Worm (Caenorhabditis elegans) whole organism, mixed stage, embryonic: Measurements from ENCODE around the gene C45B11.9.

Source experiments
- M03D4.4 ChIP-seq: sonication (generic microtip); optimal IDR thresholded peaks from 2 replicates; lab custom pipeline; 2017; ENCODE audit warnings: mild to moderate bottlenecking, missing genetic modification characterization, missing compliant biosample characterization
- bed-3 ChIP-seq: fragments of 200-800 bp; sonication (Bioruptor generic); optimal IDR thresholded peaks from 3 replicates; lab custom pipeline; 2018; ENCODE audit warnings: mild to moderate bottlenecking, missing genetic modification characterization, moderate library complexity, missing compliant biosample characterization
- blmp-1 ChIP-seq: fragments of 150-350 bp; optimal IDR thresholded peaks from 2 replicates; lab custom pipeline; 2014; ENCODE audit warnings: missing biosample characterization, missing genetic modification characterization
- ceh-39 ChIP-seq: fragments of 150-350 bp; optimal IDR thresholded peaks from 2 replicates; lab custom pipeline; 2014; ENCODE audit warnings: missing biosample characterization, missing genetic modification characterization
- ceh-83 ChIP-seq: fragments of 200-800 bp; sonication (Bioruptor generic); optimal IDR thresholded peaks from 2 replicates; lab custom pipeline; 2018; ENCODE audit warnings: mild to moderate bottlenecking, missing genetic modification characterization, missing compliant biosample characterization
- ces-1 ChIP-seq: fragments of 150-350 bp; optimal IDR thresholded peaks from 2 replicates; lab custom pipeline; 2014; ENCODE audit warnings: missing biosample characterization, missing genetic modification reagents, missing genetic modification characterization
- drap-1 ChIP-seq: fragments of 200-800 bp; sonication (Bioruptor generic); optimal IDR thresholded peaks from 3 replicates; lab custom pipeline; 2018; ENCODE audit warnings: mild to moderate bottlenecking, missing genetic modification characterization, missing compliant biosample characterization
- elt-1 ChIP-seq: sonication (generic microtip); optimal IDR thresholded peaks from 2 replicates; lab custom pipeline; 2017; ENCODE audit warnings: missing genetic modification characterization, mild to moderate bottlenecking, missing compliant biosample characterization, antibody characterized with exemption, moderate library complexity, borderline replicate concordance; ENCODE audit not compliant: insufficient read depth
- elt-3 ChIP-seq: fragments of 150-350 bp; optimal IDR thresholded peaks from 2 replicates; lab custom pipeline; 2014; ENCODE audit warnings: missing biosample characterization, missing genetic modification characterization
- flh-1 ChIP-seq: fragments of 200-800 bp; sonication (Bioruptor generic); optimal IDR thresholded peaks from 2 replicates; lab custom pipeline; 2018; ENCODE audit warnings: mild to moderate bottlenecking, missing genetic modification characterization, moderate library complexity, missing compliant biosample characterization
- ham-2 ChIP-seq: fragments of 200-800 bp; sonication (Bioruptor generic); optimal IDR thresholded peaks from 2 replicates; lab custom pipeline; 2018; ENCODE audit warnings: mild to moderate bottlenecking, missing genetic modification characterization, missing compliant biosample characterization
- hlh-1 ChIP-seq: fragments of 150-350 bp; optimal IDR thresholded peaks from 2 replicates; lab custom pipeline; 2014; ENCODE audit warnings: missing biosample characterization, missing genetic modification reagents, missing genetic modification characterization
- lin-13 ChIP-seq: fragments of 150-350 bp; optimal IDR thresholded peaks from 2 replicates; lab custom pipeline; 2014; ENCODE audit warnings: missing biosample characterization, missing genetic modification characterization
- lin-32 ChIP-seq: fragments of 200-800 bp; sonication (Bioruptor generic); optimal IDR thresholded peaks from 2 replicates; lab custom pipeline; 2018; ENCODE audit warnings: mild to moderate bottlenecking, missing genetic modification characterization, missing compliant biosample characterization
- lsy-2 ChIP-seq: fragments of 150-350 bp; optimal IDR thresholded peaks from 2 replicates; lab custom pipeline; 2014; ENCODE audit warnings: missing biosample characterization, missing genetic modification characterization
- mab-5 ChIP-seq: fragments of 150-350 bp; optimal IDR thresholded peaks from 2 replicates; lab custom pipeline; 2014; ENCODE audit warnings: missing biosample characterization, missing genetic modification characterization
- mls-2 ChIP-seq: sonication (generic microtip); optimal IDR thresholded peaks from 2 replicates; lab custom pipeline; 2016; ENCODE audit warnings: mild to moderate bottlenecking, missing genetic modification characterization, moderate library complexity, missing compliant biosample characterization
- nhr-2 ChIP-seq: fragments of 150-350 bp; optimal IDR thresholded peaks from 2 replicates; lab custom pipeline; 2014; ENCODE audit warnings: missing biosample characterization, missing genetic modification characterization
- nhr-28 ChIP-seq: fragments of 150-350 bp; optimal IDR thresholded peaks from 2 replicates; lab custom pipeline; 2014; ENCODE audit warnings: missing biosample characterization, missing genetic modification characterization
- nhr-76 ChIP-seq: sonication (generic microtip); optimal IDR thresholded peaks from 2 replicates; lab custom pipeline; 2017; ENCODE audit warnings: missing biosample characterization, missing genetic modification characterization
- pha-4 ChIP-seq: fragments of 150-350 bp; optimal IDR thresholded peaks from 2 replicates; lab custom pipeline; 2018; ENCODE audit warnings: missing biosample characterization, missing genetic modification reagents, missing genetic modification characterization
- sem-2 ChIP-seq: fragments of 200-800 bp; sonication (Bioruptor generic); optimal IDR thresholded peaks from 2 replicates; lab custom pipeline; 2018; ENCODE audit warnings: mild to moderate bottlenecking, missing genetic modification characterization, missing compliant biosample characterization
- snpc-4 ChIP-seq: fragments of 150-350 bp; optimal IDR thresholded peaks from 2 replicates; lab custom pipeline; 2014; ENCODE audit warnings: missing biosample characterization, missing genetic modification characterization
- sptf-1 ChIP-seq: sonication (generic microtip); optimal IDR thresholded peaks from 2 replicates; lab custom pipeline; 2017; ENCODE audit warnings: mild to moderate bottlenecking, missing genetic modification characterization, moderate library complexity, missing compliant biosample characterization
- tbx-8 ChIP-seq: fragments of 200-800 bp; sonication (Bioruptor generic); optimal IDR thresholded peaks from 2 replicates; lab custom pipeline; 2018; ENCODE audit warnings: mild to moderate bottlenecking, missing genetic modification characterization, moderate library complexity, missing compliant biosample characterization
- unc-120 ChIP-seq: sonication (generic microtip); optimal IDR thresholded peaks from 2 replicates; lab custom pipeline; 2017; ENCODE audit warnings: missing genetic modification characterization, missing compliant biosample characterization; ENCODE audit not compliant: poor library complexity, severe bottlenecking
- unc-39 ChIP-seq: fragments of 150-350 bp; optimal IDR thresholded peaks from 2 replicates; lab custom pipeline; 2014; ENCODE audit warnings: missing biosample characterization, missing genetic modification characterization
- unc-62 ChIP-seq: fragments of 150-350 bp; optimal IDR thresholded peaks from 2 replicates; lab custom pipeline; 2014; ENCODE audit warnings: missing biosample characterization, missing genetic modification reagents, missing genetic modification characterization
- zip-8 ChIP-seq: fragments of 150-350 bp; optimal IDR thresholded peaks from 2 replicates; lab custom pipeline; 2014; ENCODE audit warnings: missing biosample characterization, missing genetic modification characterization
- ztf-11 ChIP-seq: fragments of 150-350 bp; optimal IDR thresholded peaks from 2 replicates; lab custom pipeline; 2014; ENCODE audit warnings: missing biosample characterization, missing genetic modification characterization

C45B11.9 gene

DNA sequence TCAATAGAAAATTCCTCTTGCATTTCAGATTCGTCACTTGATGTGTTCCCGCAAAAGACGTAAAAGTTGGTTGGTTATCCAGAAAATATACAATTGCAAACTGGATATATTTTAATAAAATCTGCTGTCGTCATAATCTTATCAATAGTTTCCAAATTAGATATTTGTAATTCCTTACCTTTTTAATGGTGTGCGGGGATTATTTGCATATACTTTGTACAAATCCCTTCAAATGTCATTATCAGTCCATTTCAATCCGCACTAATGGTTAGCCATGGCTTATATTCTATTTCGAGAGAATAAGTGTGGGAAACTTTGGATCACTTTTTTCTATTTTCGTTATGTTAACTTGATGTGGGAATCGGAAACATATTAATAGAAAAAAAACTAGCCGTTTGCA is 36.0 kb upstream of the C45B11.9 start:
- TF ChIP-seq mab-5 (tag; lab: Kevin White, UChicago) (no peak), lsy-2 (tag; lab: Kevin White, UChicago) (no peak)

DNA sequence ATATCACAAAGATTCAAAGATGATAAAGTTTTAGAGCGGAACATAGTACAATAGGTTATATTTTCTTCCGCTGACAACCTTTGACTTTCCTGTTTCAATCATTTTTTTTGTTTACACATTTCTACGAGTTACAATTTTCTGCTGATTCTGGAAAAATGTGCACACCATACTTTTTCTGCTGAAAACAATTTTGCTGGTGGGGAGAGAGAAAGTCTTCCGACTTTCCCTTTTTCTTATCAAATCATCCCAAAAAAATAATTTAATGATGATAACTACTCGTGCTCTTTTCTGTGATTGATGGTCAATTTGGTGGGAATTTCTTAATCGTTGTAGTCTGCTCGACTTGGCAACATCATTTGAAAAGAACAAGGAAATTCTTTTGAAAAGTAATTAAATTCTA is 32.5 kb upstream of the C45B11.9 start:
- TF ChIP-seq blmp-1 (tag; lab: Kevin White, UChicago) (no peak), lsy-2 (tag; lab: Kevin White, UChicago) (no peak), sptf-1 (tag; lab: Kevin White, UChicago) (no peak), elt-3 (tag; lab: Kevin White, UChicago) (no peak), tbx-8 (GFP tag; lab: Kevin White, UChicago) (no peak), nhr-28 (no peak), nhr-2 (tag; lab: Kevin White, UChicago) (no peak)

DNA sequence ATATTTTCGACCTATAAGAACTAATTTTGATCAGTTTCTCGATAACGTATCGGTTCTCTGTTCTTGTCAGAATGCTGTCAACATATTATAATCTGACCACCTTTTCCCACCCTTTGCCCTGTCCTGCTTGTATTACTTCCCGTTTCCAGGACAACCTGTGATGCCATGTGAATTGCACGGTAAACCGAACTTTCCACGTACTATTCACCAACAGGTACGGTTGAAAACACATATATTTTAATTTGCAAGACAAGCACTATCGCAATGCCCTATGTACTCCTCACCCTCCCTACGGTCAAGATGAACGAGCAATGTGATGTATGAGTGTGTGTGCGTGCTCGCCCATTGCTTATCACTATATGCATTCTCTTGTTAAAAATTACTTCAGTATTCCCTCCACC is 31.0 kb upstream of the C45B11.9 start:
- TF ChIP-seq lsy-2 (tag; lab: Kevin White, UChicago): no peak
- TF ChIP-seq ceh-83: no peak
- no peak for TF ChIP-seq ztf-11 (tag; lab: Kevin White, UChicago)
- no peak for TF ChIP-seq elt-1 (tag; lab: Kevin White, UChicago)
- no peak for TF ChIP-seq ces-1 (GFP tag; lab: Kevin White, UChicago)
- no peak for TF ChIP-seq unc-39 (tag; lab: Kevin White, UChicago)
- no peak for TF ChIP-seq lin-13
- TF ChIP-seq snpc-4: no peak
- TF ChIP-seq ceh-39 (tag; lab: Kevin White, UChicago): no peak
- no peak for TF ChIP-seq pha-4 (tag; lab: Kevin White, UChicago)
- TF ChIP-seq sem-2 (GFP tag; lab: Kevin White, UChicago): no peak
- TF ChIP-seq nhr-28: no peak
- TF ChIP-seq sptf-1 (tag; lab: Kevin White, UChicago): no peak

DNA sequence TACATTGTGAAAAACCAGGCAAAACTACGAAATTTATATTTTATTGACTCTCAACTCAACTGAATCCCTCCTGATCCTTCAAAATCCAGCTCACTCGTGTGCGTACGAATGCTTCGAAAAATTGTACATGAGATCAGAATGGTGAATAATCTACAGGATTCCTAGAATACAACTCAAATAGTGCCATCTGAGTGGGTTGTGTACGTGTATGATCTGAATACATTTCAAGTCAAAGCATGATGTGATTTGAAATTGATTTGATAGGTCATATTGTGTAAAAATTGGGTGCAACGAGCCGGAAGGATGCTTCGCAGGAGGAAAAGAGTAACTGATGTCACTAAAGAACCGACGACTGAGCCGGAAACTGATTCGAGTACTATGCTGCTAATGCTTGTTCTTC is 29.4 kb upstream of the C45B11.9 start:
- TF ChIP-seq M03D4.4 (tag; lab: Kevin White, UChicago): no peak
- TF ChIP-seq mls-2 (tag; lab: Kevin White, UChicago): no peak
- TF ChIP-seq snpc-4: no peak
- TF ChIP-seq ceh-39 (tag; lab: Kevin White, UChicago): no peak

DNA sequence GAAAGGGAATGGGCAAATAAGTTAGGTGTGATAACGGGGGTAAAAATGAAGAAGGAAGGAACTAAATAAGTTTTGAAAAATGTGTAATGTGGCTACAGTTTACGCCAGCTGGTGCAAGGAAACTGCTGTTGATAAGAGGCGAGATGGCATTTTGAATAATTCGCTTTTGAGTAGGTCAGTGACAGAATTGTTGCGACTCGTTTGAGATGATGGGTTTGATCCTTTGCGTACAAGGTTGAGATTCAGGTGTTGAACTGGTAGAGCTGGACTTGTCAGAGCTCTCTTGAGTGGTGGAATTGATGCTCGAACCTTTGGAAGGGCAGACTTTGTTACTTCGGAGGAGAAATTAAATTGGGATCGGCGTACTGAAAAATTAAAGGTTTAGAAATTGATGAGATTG is 28.3 kb upstream of the C45B11.9 start:
- no peak for TF ChIP-seq flh-1 (GFP tag; lab: Kevin White, UChicago)
- TF ChIP-seq nhr-76 (tag; lab: Kevin White, UChicago): no peak
- no peak for TF ChIP-seq bed-3 (GFP tag; lab: Kevin White, UChicago)
- no peak for TF ChIP-seq hlh-1
- no peak for TF ChIP-seq nhr-2 (tag; lab: Kevin White, UChicago)

DNA sequence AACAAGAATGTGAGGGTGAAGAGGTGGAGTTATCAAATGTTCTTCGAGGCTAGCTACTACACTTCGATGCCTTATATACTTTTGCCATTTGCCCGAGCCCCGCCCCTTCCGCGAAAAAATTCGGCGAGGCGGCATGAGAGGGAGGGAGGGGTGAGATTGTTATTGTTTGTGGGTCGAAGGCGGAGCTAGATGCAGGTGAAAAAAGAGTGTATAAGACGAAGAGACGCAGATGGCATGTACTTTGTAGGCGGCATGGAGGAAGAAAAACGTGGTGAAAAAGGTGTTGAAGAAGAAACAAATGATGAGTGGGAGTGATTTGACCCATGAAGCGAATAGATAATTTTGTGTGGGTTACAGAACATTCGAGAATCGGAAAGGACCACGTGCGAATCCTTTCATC is 27.7 kb upstream of the C45B11.9 start, which contains the start of gene C13G3.1:
Gene C13G3.1 (minus strand): TSS at position 47 of the 400 bp plus-strand sequence.
- no peak for TF ChIP-seq unc-62 (GFP tag; lab: Kevin White, UChicago)
- no peak for TF ChIP-seq ztf-11 (tag; lab: Kevin White, UChicago)
- no peak for TF ChIP-seq flh-1 (GFP tag; lab: Kevin White, UChicago)
- TF ChIP-seq blmp-1 (tag; lab: Kevin White, UChicago): no peak
- no peak for TF ChIP-seq nhr-28
- TF ChIP-seq ham-2 (GFP tag; lab: Kevin White, UChicago): no peak
- no peak for TF ChIP-seq elt-1 (tag; lab: Kevin White, UChicago)
- TF ChIP-seq drap-1 (GFP tag; lab: Kevin White, UChicago): no peak
- TF ChIP-seq lin-32: no peak
- no peak for TF ChIP-seq lsy-2 (tag; lab: Kevin White, UChicago)
- TF ChIP-seq unc-39 (tag; lab: Kevin White, UChicago): no peak
- TF ChIP-seq zip-8 (tag; lab: Kevin White, UChicago): no peak
- TF ChIP-seq lin-13: no peak
- TF ChIP-seq hlh-1: no peak
- TF ChIP-seq unc-120 (tag; lab: Kevin White, UChicago): no peak
- TF ChIP-seq bed-3 (GFP tag; lab: Kevin White, UChicago): no peak
- no peak for TF ChIP-seq ces-1 (GFP tag; lab: Kevin White, UChicago)
